Worm (Caenorhabditis elegans): ENCODE data around the gene ZK512.7.

Gene ZK512.7

ce11 chrIII:9144744-9145390 lies 6.4 kb upstream of the ZK512.7 start, which contains the start of the genes ZK512.2 and ZK512.4:
Gene ZK512.2, minus strand, starts transcription at chrIII:9144794.
Gene ZK512.4, plus strand, starts transcription at chrIII:9145340.
- no peak for TF ChIP-seq vab-7 (GFP tag; IDR thresholded peaks at IDR 0.05)
- no peak for TF ChIP-seq ZK337.2 (GFP tag; IDR thresholded peaks at IDR 0.05)
- no peak for TF ChIP-seq nhr-237 (tag; optimal IDR thresholded peaks at IDR 0.05)
- no peak for TF ChIP-seq ceh-44 (GFP tag; IDR thresholded peaks at IDR 0.05)
- no peak for TF ChIP-seq daf-19 (GFP tag; conservative IDR thresholded peaks at IDR 0.05)
- no peak for TF ChIP-seq Y48G9A.11 (GFP tag; IDR thresholded peaks at IDR 0.05)
- TF ChIP-seq attf-4 (tag; optimal IDR thresholded peaks at IDR 0.05) = no peak
- no peak for TF ChIP-seq skn-1 (tag; optimal IDR thresholded peaks at IDR 0.05)
- TF ChIP-seq F37D6.2 (tag; optimal IDR thresholded peaks at IDR 0.05) = no peak
- TF ChIP-seq zfp-2 (tag; optimal IDR thresholded peaks at IDR 0.05) = no peak
- TF ChIP-seq lsy-2 (tag; optimal IDR thresholded peaks at IDR 0.05) = peak in 1 of 2 experiments; percentile 57
- TF ChIP-seq nhr-28 (tag; optimal IDR thresholded peaks at IDR 0.05) = no peak
- TF ChIP-seq mes-2 (tag; optimal IDR thresholded peaks at IDR 0.05; ENCODE audit: poor library complexity, severe bottlenecking) = peak; percentile 60
- TF ChIP-seq set-16 (GFP tag; IDR thresholded peaks at IDR 0.05) = no peak
- no peak for TF ChIP-seq madf-5 (GFP tag; IDR thresholded peaks at IDR 0.05)
- TF ChIP-seq duxl-1 (tag; optimal IDR thresholded peaks at IDR 0.05; ENCODE audit: poor library complexity) = no peak
- no peak for TF ChIP-seq T26A8.4 (GFP tag; IDR thresholded peaks at IDR 0.05)
- peak; percentile 10 for TF ChIP-seq hlh-30 (tag; optimal IDR thresholded peaks at IDR 0.05; ENCODE audit: insufficient read depth)
- TF ChIP-seq unc-62 (GFP tag; optimal IDR thresholded peaks at IDR 0.05 in 1 of 2) = no peak
- TF ChIP-seq unc-62 (tag; optimal IDR thresholded peaks at IDR 0.05) = no peak
- no peak for TF ChIP-seq lin-29 (GFP tag; IDR thresholded peaks at IDR 0.05)
- TF ChIP-seq lin-13 (GFP tag; optimal IDR thresholded peaks at IDR 0.05) = no peak
- no peak for TF ChIP-seq spr-3 (GFP tag; optimal IDR thresholded peaks at IDR 0.05)
- TF ChIP-seq nhr-76 (tag; optimal IDR thresholded peaks at IDR 0.05) = no peak
- no peak for TF ChIP-seq unc-39 (tag; optimal IDR thresholded peaks at IDR 0.05)
- TF ChIP-seq ama-1 (optimal IDR thresholded peaks at IDR 0.05) = no peak
- peak; percentile 41 for TF ChIP-seq dpl-1 (GFP tag; optimal IDR thresholded peaks at IDR 0.05)
- TF ChIP-seq F10B5.3 (tag; optimal IDR thresholded peaks at IDR 0.05) = no peak
- no peak for TF ChIP-seq spr-1 (tag; optimal IDR thresholded peaks at IDR 0.05)

- no peak for TF ChIP-seq pha-4 (GFP tag; IDR thresholded peaks at IDR 0.05)
- TF ChIP-seq pha-4 (tag; optimal IDR thresholded peaks at IDR 0.05) = no peak
- no peak for TF ChIP-seq lsy-2 (tag; optimal IDR thresholded peaks at IDR 0.05)
Observed at ce11 chrIII:9143911-9144310, 5.4 kb upstream of the ZK512.7 start, which contains the start of gene ZK512.11. Gene ZK512.11, plus strand, starts transcription at chrIII:9144211.

DNA sequence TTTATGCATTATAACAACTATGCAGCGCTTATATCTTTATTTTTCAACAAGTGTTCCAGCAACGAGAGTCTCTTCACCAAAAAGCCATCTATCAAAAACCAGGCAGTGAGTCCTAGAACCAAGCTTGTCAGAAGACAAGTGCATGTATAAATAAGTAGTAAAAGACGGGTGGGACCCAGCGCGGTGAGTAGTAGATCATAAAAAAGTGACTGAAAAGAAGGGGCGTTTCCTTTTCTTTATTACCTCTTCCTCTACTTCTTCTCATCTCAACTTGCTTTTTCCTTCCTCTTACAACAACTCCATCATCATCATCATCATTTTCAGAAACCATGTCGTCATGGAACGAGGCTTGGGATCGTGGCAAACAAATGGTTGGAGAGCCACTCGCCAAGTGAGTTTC lies 1.9 kb downstream of the ZK512.7 start, which contains the start of gene eat-4:
Gene eat-4 (plus strand): TSS at position 301 of the 400 bp plus-strand sequence.
- no peak for TF ChIP-seq nhr-6 (tag; optimal IDR thresholded peaks at IDR 0.05)
- no peak for TF ChIP-seq snpc-4 (tag; optimal IDR thresholded peaks at IDR 0.05)
- no peak for TF ChIP-seq fkh-10 (GFP tag; optimal IDR thresholded peaks at IDR 0.05)
- TF ChIP-seq ceh-44 (GFP tag; IDR thresholded peaks at IDR 0.05) = no peak
- TF ChIP-seq zip-11 (GFP tag; IDR thresholded peaks at IDR 0.05) = no peak
- TF ChIP-seq gei-8 (GFP tag; optimal IDR thresholded peaks at IDR 0.05) = no peak
- TF ChIP-seq nhr-28 (tag; optimal IDR thresholded peaks at IDR 0.05) = no peak
- TF ChIP-seq dpl-1 (GFP tag; optimal IDR thresholded peaks at IDR 0.05) = no peak
- TF ChIP-seq mdt-29 (GFP tag; IDR thresholded peaks at IDR 0.05) = no peak
- TF ChIP-seq Y105C5A.15 (GFP tag; IDR thresholded peaks at IDR 0.05) = no peak
- TF ChIP-seq F44E2.7 (GFP tag; IDR thresholded peaks at IDR 0.05) = no peak
- no peak for TF ChIP-seq nhr-76 (tag; optimal IDR thresholded peaks at IDR 0.05)
- no peak for TF ChIP-seq mep-1 (tag; optimal IDR thresholded peaks at IDR 0.05)
- TF ChIP-seq unc-130 (GFP tag; optimal IDR thresholded peaks at IDR 0.05) = no peak
- no peak for TF ChIP-seq unc-39 (tag; optimal IDR thresholded peaks at IDR 0.05)
- no peak for TF ChIP-seq F49E8.2 (tag; optimal IDR thresholded peaks at IDR 0.05; ENCODE audit: borderline replicate concordance)

All from whole organism, L4 larva.